Worm (Caenorhabditis elegans): ENCODE data around the gene D1086.17.

DNA sequence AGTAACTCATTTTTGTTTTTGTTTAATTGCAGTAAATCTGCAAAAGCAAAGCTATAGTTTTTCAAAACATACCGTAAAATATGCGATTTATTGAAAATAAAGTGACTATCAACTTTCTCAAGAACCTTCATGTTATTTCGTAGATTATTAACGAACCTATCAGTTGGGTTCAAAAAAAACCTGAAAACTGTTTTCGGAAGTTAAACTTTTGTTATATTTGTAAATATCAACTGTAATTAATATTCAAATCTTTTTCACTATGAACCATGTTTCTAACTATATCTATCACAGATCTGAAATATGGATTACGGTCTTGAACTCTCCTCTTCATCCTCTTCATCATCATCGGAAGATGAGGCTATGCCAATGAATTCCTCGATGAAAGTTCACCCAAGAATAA, 20.4 kb downstream of the D1086.17 start, which contains the start of gene D1086.19:
- TF ChIP-seq aly-2 (tag; optimal IDR thresholded peaks at IDR 0.05) (no peak), mab-5 (tag; optimal IDR thresholded peaks at IDR 0.05) (no peak), mdl-1 (tag; optimal IDR thresholded peaks at IDR 0.05) (no peak), unc-62 (GFP tag; optimal IDR thresholded peaks at IDR 0.05) (no peak), skn-1 (tag; optimal IDR thresholded peaks at IDR 0.05) (no peak), blmp-1 (tag; optimal IDR thresholded peaks at IDR 0.05; ENCODE audit: insufficient read depth) (no peak), ZK546.5 (tag; optimal IDR thresholded peaks at IDR 0.05) (no peak), nhr-237 (tag; optimal IDR thresholded peaks at IDR 0.05) (no peak), nhr-11 (tag; optimal IDR thresholded peaks at IDR 0.05) (no peak)

Data from whole organism, L2 larva.